Fruit fly (Drosophila melanogaster) whole organism, embryonic: ENCODE data around the gene piwi.
A peak's percentile ranks its signal among the peaks of the same experiment; 100 is the strongest.

Experiments used
- CG10274 ChIP-seq: fragments of 200-800 bp; sonication (Bioruptor generic); optimal IDR thresholded peaks from 3 replicates; lab custom pipeline; 2017; ENCODE audit warnings: missing biosample characterization, mild to moderate bottlenecking, missing genetic modification characterization
- CG12219 ChIP-seq: fragments of 200-800 bp; sonication (Bioruptor generic); optimal IDR thresholded peaks from 3 replicates; lab custom pipeline; 2018; ENCODE audit warnings: missing biosample characterization, mild to moderate bottlenecking, missing genetic modification characterization
- CG12659 ChIP-seq: fragments of 200-800 bp; sonication (Bioruptor generic); optimal IDR thresholded peaks from 3 replicates; lab custom pipeline; 2017; ENCODE audit warnings: mild to moderate bottlenecking, missing biosample characterization, missing genetic modification reagents, missing genetic modification characterization
- CG13424 ChIP-seq: fragments of 200-800 bp; sonication (Bioruptor generic); optimal IDR thresholded peaks from 2 replicates; lab custom pipeline; 2019; ENCODE audit warnings: missing biosample characterization, mild to moderate bottlenecking, missing genetic modification characterization, moderate library complexity
- CG14050 ChIP-seq: fragments of 200-800 bp; sonication (Bioruptor generic); IDR thresholded peaks from 3 replicates; pipeline ENCODE4 v1.3.6; 2022; ENCODE audit warnings: missing biosample characterization, missing genetic modification characterization
- CG17359 ChIP-seq: fragments of 200-800 bp; sonication (Bioruptor generic); optimal IDR thresholded peaks from 3 replicates; lab custom pipeline; 2018; ENCODE audit warnings: missing biosample characterization, mild to moderate bottlenecking, missing genetic modification characterization, moderate library complexity
- CG17802 ChIP-seq: fragments of 200-800 bp; sonication (Bioruptor generic); optimal IDR thresholded peaks from 2 replicates; lab custom pipeline; 2018; ENCODE audit warnings: missing biosample characterization, mild to moderate bottlenecking, missing genetic modification characterization, moderate library complexity
- CG18262 ChIP-seq: fragments of 200-800 bp; optimal IDR thresholded peaks from 3 replicates; lab custom pipeline; 2019; ENCODE audit warnings: missing biosample characterization, mild to moderate bottlenecking, missing genetic modification characterization, moderate library complexity
- CG4360 ChIP-seq: fragments of 200-800 bp; sonication (Bioruptor generic); IDR thresholded peaks from 2 replicates; pipeline ENCODE4 v1.3.6; 2022; ENCODE audit warnings: missing biosample characterization, missing genetic modification characterization
- CG4730 ChIP-seq: fragments of 200-800 bp; sonication (Bioruptor generic); IDR thresholded peaks from 2 replicates; pipeline ENCODE4 v1.3.6; 2022; ENCODE audit warnings: missing biosample characterization, missing genetic modification characterization
- CG4854 ChIP-seq: fragments of 200-800 bp; sonication (Bioruptor generic); optimal IDR thresholded peaks from 2 replicates; lab custom pipeline; 2016; ENCODE audit warnings: missing biosample characterization, missing genetic modification characterization, inconsistent platforms
- CG7928 ChIP-seq: fragments of 200-800 bp; sonication (Bioruptor generic); optimal IDR thresholded peaks from 2 replicates; lab custom pipeline; 2017; ENCODE audit warnings: missing biosample characterization, mild to moderate bottlenecking, missing genetic modification characterization
- CG7963 ChIP-seq: fragments of 200-800 bp; sonication (Bioruptor generic); IDR thresholded peaks from 3 replicates; pipeline ENCODE4 v1.3.6; 2022; ENCODE audit warnings: missing biosample characterization, missing genetic modification characterization; ENCODE audit not compliant: partially characterized antibody
- CTCF ChIP-seq: fragments of 200-800 bp; sonication (Bioruptor generic); optimal IDR thresholded peaks from 2 replicates; lab custom pipeline; 2017; ENCODE audit warnings: missing biosample characterization, mild to moderate bottlenecking, missing genetic modification characterization, moderate library complexity
- Deaf1 ChIP-seq: fragments of 200-800 bp; optimal IDR thresholded peaks from 3 replicates; lab custom pipeline; 2019; ENCODE audit warnings: missing biosample characterization, mild to moderate bottlenecking, missing genetic modification characterization, moderate library complexity
- Dfd ChIP-seq, 2 experiments: fragments of >200 bp; optimal IDR thresholded peaks; 2 replicates each; lab custom pipeline; 2017; ENCODE audit warnings: missing biosample characterization in 2 of 2, missing genetic modification characterization in 2 of 2
- Dip3 ChIP-seq: fragments of 200-800 bp; sonication (Bioruptor generic); optimal IDR thresholded peaks from 3 replicates; lab custom pipeline; 2016; ENCODE audit warnings: missing biosample characterization, missing genetic modification characterization
- Hey ChIP-seq: fragments of 200-800 bp; sonication (Bioruptor generic); optimal IDR thresholded peaks from 3 replicates; lab custom pipeline; 2018; ENCODE audit warnings: missing biosample characterization, mild to moderate bottlenecking, missing genetic modification characterization
- Lhr ChIP-seq: fragments of 200-800 bp; sonication (Bioruptor generic); optimal IDR thresholded peaks from 3 replicates; lab custom pipeline; 2017; ENCODE audit warnings: mild to moderate bottlenecking, missing biosample characterization, missing genetic modification reagents, missing genetic modification characterization
- MTF-1 ChIP-seq: fragments of 200-800 bp; sonication (Bioruptor generic); optimal IDR thresholded peaks from 2 replicates; lab custom pipeline; 2018; ENCODE audit warnings: missing biosample characterization, mild to moderate bottlenecking, missing genetic modification characterization, borderline replicate concordance
- NC2α ChIP-seq: fragments of 200-800 bp; sonication (Bioruptor generic); optimal IDR thresholded peaks from 2 replicates; lab custom pipeline; 2016; ENCODE audit warnings: missing biosample characterization, missing genetic modification characterization
- Nf-YB ChIP-seq: fragments of 200-800 bp; sonication (Bioruptor generic); optimal IDR thresholded peaks from 3 replicates; lab custom pipeline; 2019; ENCODE audit warnings: missing biosample characterization, mild to moderate bottlenecking, missing genetic modification characterization, moderate library complexity
- NfI ChIP-seq: fragments of 200-800 bp; sonication (Bioruptor generic); optimal IDR thresholded peaks from 3 replicates; lab custom pipeline; 2018; ENCODE audit warnings: missing biosample characterization, mild to moderate bottlenecking, missing genetic modification characterization, moderate library complexity
- Oaz ChIP-seq: fragments of 200-800 bp; sonication (Bioruptor generic); IDR thresholded peaks from 2 replicates; pipeline ENCODE4 v1.3.6; 2022; ENCODE audit warnings: missing biosample characterization, missing genetic modification characterization
- Opbp ChIP-seq: fragments of 200-800 bp; sonication (Bioruptor generic); IDR thresholded peaks from 3 replicates; pipeline ENCODE4 v1.3.6; 2022; ENCODE audit warnings: missing biosample characterization, missing genetic modification characterization; ENCODE audit not compliant: partially characterized antibody
- Ravus ChIP-seq: fragments of 200-800 bp; sonication (Bioruptor generic); IDR thresholded peaks from 2 replicates; pipeline ENCODE4 v1.3.6; 2022; ENCODE audit warnings: missing biosample characterization, missing genetic modification characterization
- Rx ChIP-seq: fragments of 200-800 bp; sonication (Bioruptor generic); IDR thresholded peaks from 2 replicates; pipeline ENCODE4 v1.3.6; 2022; ENCODE audit warnings: missing biosample characterization, missing genetic modification characterization
- Trl ChIP-seq, 3 experiments: fragments of >200 bp in 2 of 3; fragments of 200-800 bp in 1 of 3; sonication (Bioruptor generic) in 1 of 3; optimal IDR thresholded peaks; 2 replicates in 1 of 3; 3 replicates in 2 of 3; lab custom pipeline; 2016 to 2017; ENCODE audit warnings: missing biosample characterization in 1 of 3, missing genetic modification characterization in 1 of 3
- Xbp1 ChIP-seq: fragments of 200-800 bp; sonication (Bioruptor generic); optimal IDR thresholded peaks from 3 replicates; lab custom pipeline; 2016; ENCODE audit warnings: missing biosample characterization, mild to moderate bottlenecking, missing genetic modification characterization
- bowl ChIP-seq: fragments of 200-800 bp; sonication (Bioruptor generic); IDR thresholded peaks from 2 replicates; pipeline ENCODE4 v1.3.6; 2022; ENCODE audit warnings: missing biosample characterization, missing genetic modification characterization
- bsh ChIP-seq, 2 experiments: fragments of 200-800 bp; sonication (Bioruptor generic); optimal IDR thresholded peaks; 2 replicates each; lab custom pipeline; 2017 to 2018; ENCODE audit warnings: mild to moderate bottlenecking in 2 of 2, missing biosample characterization in 2 of 2, missing genetic modification characterization in 2 of 2, moderate library complexity in 1 of 2
- cas ChIP-seq: fragments of 200-800 bp; sonication (Bioruptor generic); IDR thresholded peaks from 2 replicates; pipeline ENCODE4 v1.3.6; 2022; ENCODE audit warnings: missing biosample characterization, missing genetic modification characterization
- danr ChIP-seq: fragments of 200-800 bp; sonication (Bioruptor generic); IDR thresholded peaks from 2 replicates; pipeline ENCODE4 v1.3.6; 2022; ENCODE audit warnings: missing biosample characterization, missing genetic modification characterization
- hbn ChIP-seq: fragments of 200-800 bp; sonication (Bioruptor generic); IDR thresholded peaks from 2 replicates; pipeline ENCODE4 v1.3.6; 2022; ENCODE audit warnings: missing biosample characterization, missing genetic modification characterization; ENCODE audit not compliant: partially characterized antibody
- ind ChIP-seq: fragments of 200-800 bp; sonication (Bioruptor generic); optimal IDR thresholded peaks from 3 replicates; lab custom pipeline; 2016; ENCODE audit warnings: missing biosample characterization, missing genetic modification characterization
- kah ChIP-seq: fragments of 200-800 bp; sonication (Bioruptor generic); optimal IDR thresholded peaks from 2 replicates; lab custom pipeline; 2018; ENCODE audit warnings: missing biosample characterization, mild to moderate bottlenecking, missing genetic modification characterization
- nau ChIP-seq: fragments of 200-800 bp; sonication (Bioruptor generic); optimal IDR thresholded peaks from 3 replicates; lab custom pipeline; 2017; ENCODE audit warnings: missing biosample characterization, mild to moderate bottlenecking, missing genetic modification characterization, missing genetic modification reagents
- phol ChIP-seq: fragments of 200-800 bp; sonication (Bioruptor generic); optimal IDR thresholded peaks from 3 replicates; lab custom pipeline; 2018; ENCODE audit warnings: missing biosample characterization, mild to moderate bottlenecking, missing genetic modification characterization, moderate library complexity
- salm ChIP-seq: fragments of 200-800 bp; sonication (Bioruptor generic); optimal IDR thresholded peaks from 2 replicates; lab custom pipeline; 2018; ENCODE audit warnings: missing biosample characterization, mild to moderate bottlenecking, missing genetic modification characterization
- seq ChIP-seq: fragments of 200-800 bp; sonication (Bioruptor generic); IDR thresholded peaks from 2 replicates; pipeline ENCODE4 v1.3.6; 2022; ENCODE audit warnings: missing biosample characterization, missing genetic modification characterization
- sim ChIP-seq: fragments of 200-800 bp; sonication (Bioruptor generic); IDR thresholded peaks from 2 replicates; pipeline ENCODE4 v1.3.6; 2022; ENCODE audit warnings: missing biosample characterization, missing genetic modification characterization
- slou ChIP-seq: fragments of 200-800 bp; sonication (Bioruptor generic); optimal IDR thresholded peaks from 3 replicates; lab custom pipeline; 2016; ENCODE audit warnings: missing biosample characterization, missing genetic modification characterization
- slp2 ChIP-seq: fragments of 200-800 bp; sonication (Bioruptor generic); optimal IDR thresholded peaks from 2 replicates; lab custom pipeline; 2016; ENCODE audit warnings: missing biosample characterization, missing genetic modification characterization
- sug ChIP-seq: fragments of 200-800 bp; optimal IDR thresholded peaks from 2 replicates; lab custom pipeline; 2019; ENCODE audit warnings: missing biosample characterization, mild to moderate bottlenecking, missing genetic modification characterization, moderate library complexity
- ttk ChIP-seq: fragments of 200-800 bp; sonication (Bioruptor generic); IDR thresholded peaks from 2 replicates; pipeline ENCODE4 v2.1.2; 2022; ENCODE audit warnings: missing biosample characterization, missing genetic modification characterization
- wdn ChIP-seq: fragments of 200-800 bp; sonication (Bioruptor generic); IDR thresholded peaks from 2 replicates; pipeline ENCODE4 v1.3.6; 2022; ENCODE audit warnings: missing biosample characterization, missing genetic modification characterization
- zen ChIP-seq: fragments of 200-800 bp; sonication (Bioruptor generic); optimal IDR thresholded peaks from 3 replicates; lab custom pipeline; 2018; ENCODE audit warnings: missing biosample characterization, mild to moderate bottlenecking, missing genetic modification characterization, moderate library complexity

The piwi gene

DNA sequence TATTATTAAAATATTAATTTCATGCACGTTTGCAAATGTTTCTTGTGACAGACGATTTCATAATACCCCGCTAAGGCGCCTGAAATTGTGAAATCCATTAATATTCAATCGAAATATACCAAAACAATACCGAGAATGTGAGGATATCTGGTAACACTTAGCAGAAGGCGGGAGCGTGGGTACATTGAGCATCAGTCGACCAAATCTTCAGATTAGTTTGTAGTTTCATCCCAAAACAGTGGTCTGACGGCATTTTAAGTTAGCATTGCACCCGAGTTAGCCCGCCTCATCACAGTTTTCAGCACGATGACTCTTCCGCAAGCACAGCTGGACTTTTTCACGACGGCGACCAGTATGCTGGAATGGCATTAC is 17.4 kb upstream of the piwi start, which contains the start of gene Nup154 (continued):
- TF ChIP-seq NC2α (GFP tag; lab: Kevin White, UChicago) = no peak
- TF ChIP-seq salm (tag; lab: Kevin White, UChicago) = no peak
- no peak for TF ChIP-seq danr (GFP tag; lab: Robert Waterston, UW)

DNA sequence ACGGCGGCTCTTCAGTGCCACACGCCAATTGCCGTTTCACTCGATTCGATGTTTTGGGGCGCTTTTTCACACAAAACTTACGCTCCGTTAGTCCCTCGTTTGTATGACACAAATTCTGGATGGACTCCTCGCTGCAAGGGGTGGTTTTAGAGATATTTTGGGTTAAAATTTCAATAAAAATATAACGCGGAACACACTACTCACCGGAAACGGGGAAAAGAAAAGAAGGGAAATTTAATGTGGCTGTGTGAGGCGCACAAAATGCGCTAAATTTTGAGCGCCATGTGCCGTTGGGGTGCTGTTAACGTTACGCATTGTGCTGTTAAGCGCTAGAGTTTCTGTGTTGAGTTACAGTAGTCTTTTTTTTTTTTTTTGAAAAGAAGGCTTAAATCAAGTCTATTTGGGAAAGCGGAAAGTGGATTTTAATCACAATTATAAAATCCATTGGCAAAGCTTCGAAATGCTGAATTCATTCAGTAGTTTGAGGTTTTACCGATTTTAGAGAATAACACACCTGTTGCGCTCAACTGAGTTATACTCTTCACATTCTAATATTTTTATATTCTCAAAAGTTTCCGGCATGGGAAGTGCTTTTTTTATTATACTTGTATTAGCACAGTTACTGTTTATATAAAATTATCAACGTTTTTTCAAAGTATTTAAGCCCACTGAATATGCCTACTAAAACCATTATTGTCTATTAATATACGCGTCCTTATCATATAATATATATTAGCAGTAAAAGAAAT is 16.9 kb upstream of the piwi start, which contains the start of gene RpL9:
RpL9 (minus strand) TSS at position 265 of the 749 bp plus-strand sequence.
- TF ChIP-seq hbn (GFP tag; lab: Robert Waterston, UW) (no peak), CG17359 (tag; lab: Kevin White, UChicago) (peak; percentile 69), sim (peak; percentile 69; the same call in 1 of the 2 replicates), CG7928 (peak; percentile 15), CG12659 (GFP tag; lab: Kevin White, UChicago) (peak; percentile 83), Oaz (GFP tag; lab: Robert Waterston, UW) (peak; percentile 64), bowl (peak; percentile 64; the same call in 1 of the 2 replicates), Ravus (GFP tag; lab: Robert Waterston, UW) (no peak), CTCF (GFP tag; lab: Kevin White, UChicago) (peak; percentile 47), CG14050 (GFP tag; lab: Robert Waterston, UW) (no peak; the same call in 1 of the 3 replicates), Hey (tag; lab: Kevin White, UChicago) (no peak), phol (peak; percentile 61), sug (tag; lab: Kevin White, UChicago) (peak; percentile 64), CG17802 (tag; lab: Kevin White, UChicago) (peak; percentile 48), bsh (GFP tag; optimal IDR thresholded peaks at IDR 0.05; lab: Kevin White, UChicago) (peak in 1 of 2 experiments; percentile 65), Opbp (GFP tag; lab: Robert Waterston, UW) (no peak), slou (peak; percentile 9), CG4360 (peak; percentile 23), Rx (no peak), zen (tag; lab: Kevin White, UChicago) (peak; percentile 12), Xbp1 (GFP tag; lab: Kevin White, UChicago) (peak; percentile 45), nau (GFP tag; lab: Kevin White, UChicago) (peak; percentile 84), CG13424 (peak; percentile 38), MTF-1 (GFP tag; lab: Kevin White, UChicago) (peak; percentile 92), Dip3 (GFP tag; lab: Kevin White, UChicago) (peak; percentile 45), ind (GFP tag; lab: Kevin White, UChicago) (peak; percentile 11), CG18262 (peak; percentile 64), seq (peak; percentile 57; the same call in 1 of the 2 replicates), kah (GFP tag; lab: Kevin White, UChicago) (peak; percentile 83), ttk (no peak), slp2 (GFP tag; lab: Kevin White, UChicago) (peak; percentile 48), Deaf1 (no peak), wdn (GFP tag; lab: Robert Waterston, UW) (no peak; the same call in 1 of the 2 replicates), Dfd (GFP tag; optimal IDR thresholded peaks at IDR 0.05; lab: Kevin White, UChicago) (no peak), Lhr (GFP tag; lab: Kevin White, UChicago) (peak; percentile 50), Nf-YB (no peak), cas (peak; percentile 25; the same call in 1 of the 2 replicates), CG4730 (GFP tag; lab: Robert Waterston, UW) (no peak; the same call in 1 of the 2 replicates), CG10274 (GFP tag; lab: Kevin White, UChicago) (peak; percentile 54), NfI (no peak), CG7963 (GFP tag; lab: Robert Waterston, UW) (no peak), Trl (optimal IDR thresholded peaks at IDR 0.05; lab: Kevin White, UChicago) (no peak), Trl (GFP tag; optimal IDR thresholded peaks at IDR 0.05; lab: Kevin White, UChicago) (peak; percentile 83), CG4854 (GFP tag; lab: Kevin White, UChicago) (peak; percentile 6), CG12219 (GFP tag; lab: Kevin White, UChicago) (peak; percentile 84)
